Worm (Caenorhabditis elegans): ENCODE data around the gene R07E4.1.

The R07E4.1 gene

DNA sequence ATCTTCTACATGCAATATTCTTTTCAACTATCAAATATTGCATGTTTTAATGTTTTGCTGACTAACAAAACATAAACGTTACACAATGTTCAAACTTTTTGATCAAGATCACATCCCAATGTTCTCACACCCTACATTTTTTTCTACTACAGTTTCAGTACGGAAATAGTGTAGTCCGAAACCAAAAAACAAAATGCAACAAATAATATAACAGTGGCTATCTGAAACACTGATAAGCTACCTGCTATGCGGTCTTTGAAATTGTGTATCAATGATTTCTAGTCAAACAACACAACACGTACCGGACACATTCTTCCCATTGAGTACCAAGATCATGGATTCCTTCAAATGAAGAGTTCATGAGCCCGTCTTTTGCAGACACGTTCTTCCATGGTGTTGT is 17.6 kb upstream of the R07E4.1 start (continued):
- TF ChIP-seq mxl-3 (GFP tag; optimal IDR thresholded peaks at IDR 0.05): no peak
- peak; percentile 73 for TF ChIP-seq nhr-28 (tag; optimal IDR thresholded peaks at IDR 0.05)
- TF ChIP-seq hmg-1.1 (GFP tag; IDR thresholded peaks at IDR 0.05): no peak
- TF ChIP-seq lin-13 (GFP tag; optimal IDR thresholded peaks at IDR 0.05): no peak
- TF ChIP-seq rbr-2 (tag; optimal IDR thresholded peaks at IDR 0.05): no peak
- TF ChIP-seq ZK337.2 (GFP tag; IDR thresholded peaks at IDR 0.05): no peak

- no peak for TF ChIP-seq attf-4 (tag; optimal IDR thresholded peaks at IDR 0.05)
- no peak for TF ChIP-seq lir-3 (tag; optimal IDR thresholded peaks at IDR 0.05)
- TF ChIP-seq nhr-237 (tag; optimal IDR thresholded peaks at IDR 0.05): no peak
- no peak for TF ChIP-seq dmd-9 (GFP tag; IDR thresholded peaks at IDR 0.05)
- peak in 1 of 2 experiments; percentile 93 for TF ChIP-seq daf-16 (GFP tag; optimal IDR thresholded peaks at IDR 0.05)
- peak; percentile 37 for TF ChIP-seq daf-16 (tag; optimal IDR thresholded peaks at IDR 0.05)
- TF ChIP-seq Y105C5A.15 (GFP tag; IDR thresholded peaks at IDR 0.05): no peak
- no peak for TF ChIP-seq saeg-2 (GFP tag; IDR thresholded peaks at IDR 0.05)
- TF ChIP-seq T20F7.1 (GFP tag; optimal IDR thresholded peaks at IDR 0.05): no peak
- TF ChIP-seq ama-1 (optimal IDR thresholded peaks at IDR 0.05): no peak
- TF ChIP-seq hif-1 (tag; optimal IDR thresholded peaks at IDR 0.05): peak in 1 of 2 experiments; percentile 14
- TF ChIP-seq ztf-7 (tag; optimal IDR thresholded peaks at IDR 0.05): no peak
- TF ChIP-seq tra-1 (GFP tag; IDR thresholded peaks at IDR 0.05): 0 out of 2 replicates have a peak, but pooled peaks have one; percentile 29
- no peak for TF ChIP-seq fos-1 (tag; optimal IDR thresholded peaks at IDR 0.05)
- no peak for TF ChIP-seq nhr-111 (GFP tag; optimal IDR thresholded peaks at IDR 0.05)
- TF ChIP-seq ceh-82 (tag; optimal IDR thresholded peaks at IDR 0.05): no peak
- no peak for TF ChIP-seq arid-1 (GFP tag; conservative IDR thresholded peaks at IDR 0.05)
- TF ChIP-seq daf-19 (GFP tag; conservative IDR thresholded peaks at IDR 0.05): no peak
- peak; percentile 73 to 90 for TF ChIP-seq mdl-1 (tag; optimal IDR thresholded peaks at IDR 0.05)
- TF ChIP-seq nhr-28 (tag; optimal IDR thresholded peaks at IDR 0.05): peak; percentile 77
- peak; percentile 7 for TF ChIP-seq nhr-10 (tag; optimal IDR thresholded peaks at IDR 0.05)
- no peak for TF ChIP-seq dmd-8 (GFP tag; IDR thresholded peaks at IDR 0.05)
- TF ChIP-seq pha-4 (GFP tag; IDR thresholded peaks at IDR 0.05): no peak
- TF ChIP-seq pha-4 (tag; optimal IDR thresholded peaks at IDR 0.05): no peak
- TF ChIP-seq zip-2 (tag; optimal IDR thresholded peaks at IDR 0.05): no peak
- TF ChIP-seq mdt-29 (GFP tag; IDR thresholded peaks at IDR 0.05): no peak
- no peak for TF ChIP-seq php-3 (GFP tag; IDR thresholded peaks at IDR 0.05)
- no peak for TF ChIP-seq F10B5.3 (tag; optimal IDR thresholded peaks at IDR 0.05)
- TF ChIP-seq nhr-48 (tag; optimal IDR thresholded peaks at IDR 0.05): no peak
- peak; percentile 29 for TF ChIP-seq aha-1 (tag)
- TF ChIP-seq mxl-3 (GFP tag; optimal IDR thresholded peaks at IDR 0.05): peak; percentile 86
- TF ChIP-seq dmd-6 (GFP tag; IDR thresholded peaks at IDR 0.05): 0 out of 2 replicates have a peak, but pooled peaks have one; percentile 17
- no peak for TF ChIP-seq lin-38 (GFP tag; IDR thresholded peaks at IDR 0.05)
- TF ChIP-seq mep-1 (tag; optimal IDR thresholded peaks at IDR 0.05): peak; percentile 38
- TF ChIP-seq ZK546.5 (tag; optimal IDR thresholded peaks at IDR 0.05): no peak
- TF ChIP-seq ceh-28 (tag; optimal IDR thresholded peaks at IDR 0.05): no peak
- no peak for TF ChIP-seq madf-9 (GFP tag; conservative IDR thresholded peaks at IDR 0.05)
- no peak for TF ChIP-seq rbr-2 (tag; optimal IDR thresholded peaks at IDR 0.05)
- no peak for TF ChIP-seq ceh-62 (tag; optimal IDR thresholded peaks at IDR 0.05)
- TF ChIP-seq spr-3 (GFP tag; optimal IDR thresholded peaks at IDR 0.05): no peak
- TF ChIP-seq nhr-77 (tag; optimal IDR thresholded peaks at IDR 0.05): peak; percentile 34
- peak; percentile 87 for TF ChIP-seq hlh-30 (tag; optimal IDR thresholded peaks at IDR 0.05; ENCODE audit: insufficient read depth)
- TF ChIP-seq F37D6.2 (tag; optimal IDR thresholded peaks at IDR 0.05): no peak
- no peak for TF ChIP-seq R02D3.7 (tag; optimal IDR thresholded peaks at IDR 0.05)
- no peak for TF ChIP-seq sdz-12 (GFP tag; optimal IDR thresholded peaks at IDR 0.05)
- TF ChIP-seq pqm-1 (tag; optimal IDR thresholded peaks at IDR 0.05): no peak
- TF ChIP-seq lim-7 (GFP tag; IDR thresholded peaks at IDR 0.05): no peak
- no peak for TF ChIP-seq jun-1 (tag; optimal IDR thresholded peaks at IDR 0.05)
- TF ChIP-seq gei-8 (GFP tag; optimal IDR thresholded peaks at IDR 0.05): no peak
These were observed 16.7 kb upstream of the R07E4.1 start for ce11 chrX:5942171-5942570.

Measured in whole organism, L4 larva.